Worm (Caenorhabditis elegans): Measurements from ENCODE around the gene ceh-34.

Gene ceh-34

DNA sequence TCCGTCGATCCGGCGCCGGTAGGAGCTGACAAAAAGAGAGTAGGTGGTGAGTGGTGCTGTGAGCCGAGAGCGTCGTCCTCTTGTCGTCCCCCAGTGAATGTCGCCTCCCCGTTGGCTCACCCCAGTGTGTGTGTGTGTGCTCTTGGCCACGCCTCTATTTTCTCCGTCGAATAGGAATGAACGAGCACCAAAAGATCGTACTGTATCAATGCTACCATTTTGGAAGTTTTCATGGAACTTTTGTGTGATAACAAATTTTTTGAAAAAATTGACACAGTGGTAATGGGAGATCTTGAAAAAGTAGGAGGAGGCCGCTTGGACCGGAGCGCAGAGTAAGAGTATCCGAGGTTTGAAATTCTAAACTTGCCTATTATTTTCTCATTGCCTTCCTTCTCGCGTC is at the start of gene ceh-34:
TSS of gene ceh-34 (minus strand) at position 101 of the 400 bp plus-strand sequence.
- no peak for TF ChIP-seq sptf-1 (tag; optimal IDR thresholded peaks at IDR 0.05)
- no peak for TF ChIP-seq snpc-4 (tag; optimal IDR thresholded peaks at IDR 0.05)
- no peak for TF ChIP-seq unc-62 (GFP tag; optimal IDR thresholded peaks at IDR 0.05)
- no peak for TF ChIP-seq elt-1 (tag; optimal IDR thresholded peaks at IDR 0.05; ENCODE audit: borderline replicate concordance, insufficient read depth)
- no peak for TF ChIP-seq cnd-1 (tag; optimal IDR thresholded peaks at IDR 0.05)
- no peak for TF ChIP-seq unc-39 (tag; optimal IDR thresholded peaks at IDR 0.05)
- TF ChIP-seq nhr-2 (tag; optimal IDR thresholded peaks at IDR 0.05) = no peak
- TF ChIP-seq blmp-1 (tag; optimal IDR thresholded peaks at IDR 0.05) = no peak
- no peak for TF ChIP-seq lin-13 (tag; optimal IDR thresholded peaks at IDR 0.05)
- no peak for TF ChIP-seq ces-1 (GFP tag; optimal IDR thresholded peaks at IDR 0.05)
- TF ChIP-seq ceh-83 (GFP tag; optimal IDR thresholded peaks at IDR 0.05) = no peak

DNA sequence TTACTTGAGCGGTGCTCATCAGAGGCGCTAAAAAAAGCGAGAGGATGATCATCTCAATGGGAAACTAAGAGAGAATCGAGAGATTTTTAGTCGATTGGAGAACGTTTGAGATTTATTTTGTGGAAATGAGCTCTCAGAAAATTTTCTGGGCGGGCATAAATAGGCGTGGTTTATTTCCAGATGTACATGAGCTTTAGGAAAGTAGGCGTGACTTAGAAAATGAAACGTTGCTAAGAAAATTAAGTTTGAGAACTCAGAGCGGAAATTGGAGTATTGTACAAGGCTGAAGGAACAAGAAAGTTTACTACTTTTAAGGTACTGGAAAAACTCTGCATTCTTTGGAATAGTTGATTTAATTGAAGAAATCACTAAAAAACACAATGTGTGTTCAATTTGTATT is 49.4 kb upstream of the ceh-34 start, which contains the start of gene T09D3.9:
TSS of gene T09D3.9 (minus strand) at position 101 of the 400 bp plus-strand sequence.
- no peak for TF ChIP-seq nhr-28 (tag; optimal IDR thresholded peaks at IDR 0.05)
- TF ChIP-seq M03D4.4 (tag; optimal IDR thresholded peaks at IDR 0.05) = no peak
- no peak for TF ChIP-seq unc-120 (tag; optimal IDR thresholded peaks at IDR 0.05; ENCODE audit: poor library complexity, severe bottlenecking)
- no peak for TF ChIP-seq snpc-4 (tag; optimal IDR thresholded peaks at IDR 0.05)
- TF ChIP-seq zip-8 (tag; optimal IDR thresholded peaks at IDR 0.05) = no peak
- TF ChIP-seq hlh-1 (tag; optimal IDR thresholded peaks at IDR 0.05) = no peak
- TF ChIP-seq unc-62 (GFP tag; optimal IDR thresholded peaks at IDR 0.05) = no peak
- TF ChIP-seq ces-1 (GFP tag; optimal IDR thresholded peaks at IDR 0.05) = no peak
- no peak for TF ChIP-seq unc-39 (tag; optimal IDR thresholded peaks at IDR 0.05)

ce11 chrV:5364863-5365262 is 45.5 kb upstream of the ceh-34 start, which contains the start of gene T09D3.8:
T09D3.8 (plus strand) TSS chrV:5365163.
- TF ChIP-seq elt-1 (tag; optimal IDR thresholded peaks at IDR 0.05; ENCODE audit: borderline replicate concordance, insufficient read depth) = no peak
- no peak for TF ChIP-seq nhr-12 (tag; optimal IDR thresholded peaks at IDR 0.05)
- TF ChIP-seq blmp-1 (tag; optimal IDR thresholded peaks at IDR 0.05) = no peak
- TF ChIP-seq zip-8 (tag; optimal IDR thresholded peaks at IDR 0.05) = no peak
- TF ChIP-seq lin-32 (GFP tag; optimal IDR thresholded peaks at IDR 0.05) = no peak
- no peak for TF ChIP-seq ham-2 (GFP tag; optimal IDR thresholded peaks at IDR 0.05)

DNA sequence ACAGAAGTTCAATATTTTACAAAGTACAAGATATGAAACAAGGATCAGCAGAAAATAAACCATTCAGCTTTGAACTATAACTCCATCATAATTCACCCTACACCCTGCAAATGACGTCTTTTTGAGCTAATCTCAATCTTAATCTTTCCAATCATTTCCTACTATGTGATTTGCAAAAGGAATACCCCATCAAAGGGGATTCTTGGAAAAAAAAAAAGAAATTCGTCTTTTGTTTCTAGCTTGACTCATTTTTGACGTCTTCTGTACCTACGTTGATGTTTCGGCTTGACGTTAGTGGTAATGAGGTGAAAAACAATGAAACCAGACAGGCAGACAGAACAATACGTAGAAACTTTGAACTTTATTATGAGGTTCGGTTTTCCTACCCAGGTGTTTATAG is 42.8 kb upstream of the ceh-34 start:
- TF ChIP-seq unc-120 (tag; optimal IDR thresholded peaks at IDR 0.05; ENCODE audit: poor library complexity, severe bottlenecking) = no peak
- TF ChIP-seq pha-4 (tag; optimal IDR thresholded peaks at IDR 0.05) = no peak
- TF ChIP-seq lin-32 (GFP tag; optimal IDR thresholded peaks at IDR 0.05) = no peak
- TF ChIP-seq sptf-1 (tag; optimal IDR thresholded peaks at IDR 0.05) = no peak
- TF ChIP-seq lsy-2 (tag; optimal IDR thresholded peaks at IDR 0.05) = no peak
- no peak for TF ChIP-seq bed-3 (GFP tag; optimal IDR thresholded peaks at IDR 0.05)
- no peak for TF ChIP-seq ceh-39 (tag; optimal IDR thresholded peaks at IDR 0.05)
- TF ChIP-seq unc-39 (tag; optimal IDR thresholded peaks at IDR 0.05) = no peak
- no peak for TF ChIP-seq cnd-1 (tag; optimal IDR thresholded peaks at IDR 0.05)

DNA sequence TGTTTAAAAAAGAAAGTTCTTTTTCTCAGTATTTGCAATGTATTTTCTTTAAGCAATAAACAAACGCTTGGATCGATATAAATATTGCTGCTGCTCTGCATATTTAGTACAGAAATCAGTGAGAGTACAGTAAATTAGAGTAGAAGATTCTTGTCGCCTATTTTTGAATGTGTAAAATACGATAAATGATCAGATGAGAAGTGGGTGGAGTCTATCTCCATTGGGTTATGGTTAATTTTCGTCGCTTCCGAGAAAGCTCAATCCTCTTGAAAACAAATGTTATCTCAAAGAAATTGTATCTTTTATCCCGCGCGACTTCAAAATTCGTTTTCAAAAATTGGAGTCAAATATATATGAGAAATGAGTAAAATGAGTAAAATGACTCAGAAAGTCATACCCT is 39.4 kb upstream of the ceh-34 start, which contains the start of gene nhr-216:
TSS of gene nhr-216 (minus strand) at position 101 of the 400 bp plus-strand sequence.
- TF ChIP-seq cnd-1 (tag; optimal IDR thresholded peaks at IDR 0.05) (no peak), nhr-28 (tag; optimal IDR thresholded peaks at IDR 0.05) (no peak), unc-62 (GFP tag; optimal IDR thresholded peaks at IDR 0.05) (no peak), mep-1 (tag; optimal IDR thresholded peaks at IDR 0.05) (no peak), tbx-8 (GFP tag; optimal IDR thresholded peaks at IDR 0.05) (no peak), ceh-43 (GFP tag; optimal IDR thresholded peaks at IDR 0.05) (no peak), nhr-76 (tag; optimal IDR thresholded peaks at IDR 0.05) (no peak), nhr-12 (tag; optimal IDR thresholded peaks at IDR 0.05) (no peak), ztf-11 (tag; optimal IDR thresholded peaks at IDR 0.05) (no peak), hlh-1 (tag; optimal IDR thresholded peaks at IDR 0.05) (no peak), sptf-1 (tag; optimal IDR thresholded peaks at IDR 0.05) (no peak), nhr-2 (tag; optimal IDR thresholded peaks at IDR 0.05) (no peak), mls-2 (tag; optimal IDR thresholded peaks at IDR 0.05) (no peak), lin-32 (GFP tag; optimal IDR thresholded peaks at IDR 0.05) (no peak), ceh-39 (tag; optimal IDR thresholded peaks at IDR 0.05) (no peak)

DNA sequence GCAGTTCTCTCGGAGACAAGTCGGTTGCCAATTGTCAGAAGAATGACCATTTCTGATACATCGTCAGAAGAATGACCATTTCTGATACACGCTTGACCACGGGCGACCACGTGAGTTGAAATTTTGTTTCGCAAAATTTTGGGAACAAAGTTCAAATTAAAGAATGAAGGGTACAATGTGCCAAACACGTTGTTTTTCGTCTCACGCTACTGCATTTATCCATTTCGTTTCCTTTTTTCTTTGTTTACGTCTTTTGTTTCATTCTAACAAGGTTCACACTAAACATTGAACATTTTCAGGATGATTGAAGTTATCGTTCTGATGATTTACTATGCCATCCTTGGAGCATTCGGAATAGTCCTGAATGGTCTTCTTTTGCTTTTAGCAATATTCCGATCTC is 32.1 kb upstream of the ceh-34 start, which contains the start of gene srd-9:
TSS of gene srd-9 (plus strand) at position 301 of the 400 bp plus-strand sequence.
- TF ChIP-seq ceh-43 (GFP tag; optimal IDR thresholded peaks at IDR 0.05) = no peak
- TF ChIP-seq nhr-237 (tag; optimal IDR thresholded peaks at IDR 0.05) = no peak
- no peak for TF ChIP-seq tbx-8 (GFP tag; optimal IDR thresholded peaks at IDR 0.05)
- no peak for TF ChIP-seq ztf-11 (tag; optimal IDR thresholded peaks at IDR 0.05)
- no peak for TF ChIP-seq ceh-39 (tag; optimal IDR thresholded peaks at IDR 0.05)
- no peak for TF ChIP-seq M03D4.4 (tag; optimal IDR thresholded peaks at IDR 0.05)
- TF ChIP-seq mab-5 (tag; optimal IDR thresholded peaks at IDR 0.05) = no peak
- no peak for TF ChIP-seq cnd-1 (tag; optimal IDR thresholded peaks at IDR 0.05)
- TF ChIP-seq elt-3 (tag; optimal IDR thresholded peaks at IDR 0.05) = no peak

All from whole organism, mixed stage, embryonic.